Fruit fly (Drosophila melanogaster): Measurements from ENCODE around the gene CG13058.

CG13058 gene

dm6 chr3L:16295447-16295846 is 33.2 kb upstream of the CG13058 start, which contains the start of gene CG4962:
CG4962 (minus strand) TSS chr3L:16295547.
- TF ChIP-seq CG4496 (GFP tag; IDR thresholded peaks at IDR 0.05) (no peak), CG17806 (tag; optimal IDR thresholded peaks at IDR 0.05) (no peak)

- no peak for TF ChIP-seq Snoo (tag; optimal IDR thresholded peaks at IDR 0.05)
- no peak for TF ChIP-seq rn (GFP tag; IDR thresholded peaks at IDR 0.05)
- no peak for TF ChIP-seq CG13204 (GFP tag; optimal IDR thresholded peaks at IDR 0.05)
- TF ChIP-seq CG9948 (tag; optimal IDR thresholded peaks at IDR 0.05), result no peak
- no peak for TF ChIP-seq CG34367 (tag; optimal IDR thresholded peaks at IDR 0.05)
- no peak for TF ChIP-seq gl (tag; optimal IDR thresholded peaks at IDR 0.05)
- no peak for TF ChIP-seq CG4496 (GFP tag; IDR thresholded peaks at IDR 0.05)
- TF ChIP-seq fd96Ca (GFP tag; IDR thresholded peaks at IDR 0.05), result no peak
- no peak for TF ChIP-seq D1 (tag; optimal IDR thresholded peaks at IDR 0.05)
- TF ChIP-seq CG32121 (GFP tag; IDR thresholded peaks at IDR 0.05), result no peak
- no peak for TF ChIP-seq EcR (GFP tag; optimal IDR thresholded peaks at IDR 0.05)
- TF ChIP-seq Pif1A (GFP tag; optimal IDR thresholded peaks at IDR 0.05), result no peak
- TF ChIP-seq CG15710 (tag; optimal IDR thresholded peaks at IDR 0.05), result no peak
- no peak for TF ChIP-seq Pif1B (GFP tag; optimal IDR thresholded peaks at IDR 0.05)
- TF ChIP-seq CG17806 (tag; optimal IDR thresholded peaks at IDR 0.05), result no peak
- no peak for TF ChIP-seq CG12605 (GFP tag; IDR thresholded peaks at IDR 0.05)
- no peak for TF ChIP-seq CG8301 (tag; optimal IDR thresholded peaks at IDR 0.05)
- no peak for TF ChIP-seq Ets98B (GFP tag; IDR thresholded peaks at IDR 0.05)
- TF ChIP-seq CG14655 (GFP tag; optimal IDR thresholded peaks at IDR 0.05), result no peak
These were observed 27.5 kb upstream of the CG13058 start, which contains the start of gene CG4982 for dm6 chr3L:16301153-16301552. CG4982 (plus strand) TSS chr3L:16301453.

dm6 chr3L:16303078-16303477 is 25.6 kb upstream of the CG13058 start, which contains the start of gene CG13044:
CG13044 (minus strand) TSS chr3L:16303178.
- TF ChIP-seq gl (tag; optimal IDR thresholded peaks at IDR 0.05) (no peak), CG10348 (GFP tag; IDR thresholded peaks at IDR 0.05) (no peak), EcR (GFP tag; optimal IDR thresholded peaks at IDR 0.05) (no peak), Pif1A (GFP tag; optimal IDR thresholded peaks at IDR 0.05) (no peak), rn (GFP tag; IDR thresholded peaks at IDR 0.05) (no peak), D1 (tag; optimal IDR thresholded peaks at IDR 0.05) (no peak), CG17806 (tag; optimal IDR thresholded peaks at IDR 0.05) (no peak), CG34367 (tag; optimal IDR thresholded peaks at IDR 0.05) (no peak), CG32121 (GFP tag; IDR thresholded peaks at IDR 0.05) (no peak), Ets98B (GFP tag; IDR thresholded peaks at IDR 0.05) (no peak), CG9948 (tag; optimal IDR thresholded peaks at IDR 0.05) (no peak), CG15710 (tag; optimal IDR thresholded peaks at IDR 0.05) (no peak), Pif1B (GFP tag; optimal IDR thresholded peaks at IDR 0.05) (no peak), CG8301 (tag; optimal IDR thresholded peaks at IDR 0.05) (no peak), CG4496 (GFP tag; IDR thresholded peaks at IDR 0.05) (no peak), CG13204 (GFP tag; optimal IDR thresholded peaks at IDR 0.05) (no peak), fd96Ca (GFP tag; IDR thresholded peaks at IDR 0.05) (no peak), Snoo (tag; optimal IDR thresholded peaks at IDR 0.05) (no peak), CG8159 (tag; optimal IDR thresholded peaks at IDR 0.05) (no peak)

dm6 chr3L:16303982-16304381 is 24.7 kb upstream of the CG13058 start, which contains the start of gene CG43249:
CG43249 (plus strand) TSS chr3L:16304282.
- TF ChIP-seq D1 (tag; optimal IDR thresholded peaks at IDR 0.05), result no peak
- TF ChIP-seq CG15710 (tag; optimal IDR thresholded peaks at IDR 0.05), result no peak
- no peak for TF ChIP-seq CG9948 (tag; optimal IDR thresholded peaks at IDR 0.05)
- no peak for TF ChIP-seq CG34367 (tag; optimal IDR thresholded peaks at IDR 0.05)

- TF ChIP-seq CG34367 (tag; optimal IDR thresholded peaks at IDR 0.05), result no peak
- TF ChIP-seq CG8159 (tag; optimal IDR thresholded peaks at IDR 0.05), result no peak
- no peak for TF ChIP-seq CG9948 (tag; optimal IDR thresholded peaks at IDR 0.05)
These were observed 22.6 kb upstream of the CG13058 start, which contains the start of the genes CG13043 and CG13063 for dm6 chr3L:16305820-16306650. CG13043 (minus strand) TSS chr3L:16305870. CG13063 (plus strand) TSS chr3L:16306600.

- TF ChIP-seq CG4496 (GFP tag; IDR thresholded peaks at IDR 0.05) (0 out of 3 replicates have a peak, but pooled peaks have one; percentile 37), EcR (GFP tag; optimal IDR thresholded peaks at IDR 0.05) (no peak)
These were observed 20.3 kb upstream of the CG13058 start, which contains the start of gene CG13042 for dm6 chr3L:16308380-16308779. CG13042 (minus strand) TSS chr3L:16308480.

- no peak for TF ChIP-seq CG34367 (tag; optimal IDR thresholded peaks at IDR 0.05)
- TF ChIP-seq D1 (tag; optimal IDR thresholded peaks at IDR 0.05), result no peak
- TF ChIP-seq CG13204 (GFP tag; optimal IDR thresholded peaks at IDR 0.05), result no peak
- TF ChIP-seq CG17806 (tag; optimal IDR thresholded peaks at IDR 0.05), result peak; percentile 9
- peak; percentile 51 for TF ChIP-seq CG10348 (GFP tag; IDR thresholded peaks at IDR 0.05)
- TF ChIP-seq CG32121 (GFP tag; IDR thresholded peaks at IDR 0.05), result peak; percentile 48; the same call in 1 of the 2 replicates
- peak; percentile 13 for TF ChIP-seq Pif1A (GFP tag; optimal IDR thresholded peaks at IDR 0.05)
- peak; percentile 74 for TF ChIP-seq CG8301 (tag; optimal IDR thresholded peaks at IDR 0.05)
- TF ChIP-seq gl (tag; optimal IDR thresholded peaks at IDR 0.05), result no peak
- peak; percentile 84 for TF ChIP-seq Ets98B (GFP tag; IDR thresholded peaks at IDR 0.05)
- no peak for TF ChIP-seq Snoo (tag; optimal IDR thresholded peaks at IDR 0.05)
- TF ChIP-seq rn (GFP tag; IDR thresholded peaks at IDR 0.05), result peak; percentile 42; the same call in 1 of the 2 replicates
- no peak for TF ChIP-seq EcR (GFP tag; optimal IDR thresholded peaks at IDR 0.05)
- TF ChIP-seq Pif1B (GFP tag; optimal IDR thresholded peaks at IDR 0.05), result no peak
- no peak for TF ChIP-seq CG8159 (tag; optimal IDR thresholded peaks at IDR 0.05)
- peak; percentile 89 for TF ChIP-seq fd96Ca (GFP tag; IDR thresholded peaks at IDR 0.05)
- TF ChIP-seq CG14655 (GFP tag; optimal IDR thresholded peaks at IDR 0.05), result peak; percentile 78
- TF ChIP-seq CG15710 (tag; optimal IDR thresholded peaks at IDR 0.05), result no peak
- TF ChIP-seq CG12605 (GFP tag; IDR thresholded peaks at IDR 0.05), result no peak
- no peak for TF ChIP-seq CG9948 (tag; optimal IDR thresholded peaks at IDR 0.05)
- peak; percentile 86 for TF ChIP-seq CG4496 (GFP tag; IDR thresholded peaks at IDR 0.05)
These were observed 18.7 kb upstream of the CG13058 start for dm6 chr3L:16309972-16310371.
